Fruit fly (Drosophila melanogaster) whole organism, embryonic: ENCODE results near the gene Fign.

Experiments used
- Ada2b ChIP-seq: fragments of 200-800 bp; sonication (Bioruptor generic); IDR thresholded peaks from 2 replicates; pipeline ENCODE4 v1.3.6; 2022; ENCODE audit warnings: missing biosample characterization, missing genetic modification characterization
- Adf1 ChIP-seq: fragments of 200-800 bp; sonication (Bioruptor generic); IDR thresholded peaks from 2 replicates; pipeline ENCODE4 v1.3.6; 2022; ENCODE audit warnings: missing biosample characterization, missing genetic modification characterization
- CG10209 ChIP-seq: fragments of 200-800 bp; sonication (Bioruptor generic); optimal IDR thresholded peaks from 3 replicates; lab custom pipeline; 2017; ENCODE audit warnings: missing biosample characterization, mild to moderate bottlenecking, missing genetic modification characterization, missing genetic modification reagents
- CG1024 ChIP-seq: fragments of 200-800 bp; sonication (Bioruptor generic); IDR thresholded peaks from 2 replicates; pipeline ENCODE4 v1.3.6; 2022; ENCODE audit warnings: missing biosample characterization, missing genetic modification characterization
- CG10321 ChIP-seq: fragments of 200-800 bp; sonication (Bioruptor generic); IDR thresholded peaks from 2 replicates; pipeline ENCODE4 v1.3.6; 2022; ENCODE audit warnings: missing biosample characterization, missing genetic modification characterization
- CG11696 ChIP-seq: fragments of 200-800 bp; sonication (Bioruptor generic); IDR thresholded peaks from 2 replicates; pipeline ENCODE4 v1.3.6; 2022; ENCODE audit warnings: missing biosample characterization, missing genetic modification characterization
- CG12744 ChIP-seq: fragments of 200-800 bp; sonication (Bioruptor generic); optimal IDR thresholded peaks from 2 replicates; lab custom pipeline; 2016; ENCODE audit warnings: missing biosample characterization, missing genetic modification characterization
- CG12769 ChIP-seq: fragments of 200-800 bp; sonication (Bioruptor generic); optimal IDR thresholded peaks from 2 replicates; lab custom pipeline; 2019; ENCODE audit warnings: missing biosample characterization, mild to moderate bottlenecking, missing genetic modification characterization, moderate library complexity
- CG12942 ChIP-seq: fragments of 200-800 bp; sonication (Bioruptor generic); optimal IDR thresholded peaks from 3 replicates; lab custom pipeline; 2016; ENCODE audit warnings: missing biosample characterization, missing genetic modification characterization
- CG13123 ChIP-seq: fragments of 200-800 bp; sonication (Bioruptor generic); optimal IDR thresholded peaks from 2 replicates; lab custom pipeline; 2016; ENCODE audit warnings: missing biosample characterization, missing genetic modification characterization
- CG14050 ChIP-seq: fragments of 200-800 bp; sonication (Bioruptor generic); IDR thresholded peaks from 3 replicates; pipeline ENCODE4 v1.3.6; 2022; ENCODE audit warnings: missing biosample characterization, missing genetic modification characterization
- CG18011 ChIP-seq: fragments of 200-800 bp; sonication (Bioruptor generic); optimal IDR thresholded peaks from 2 replicates; lab custom pipeline; 2017; ENCODE audit warnings: missing biosample characterization, missing genetic modification characterization, mild to moderate bottlenecking, moderate library complexity, missing genotype
- CG31224 ChIP-seq: fragments of 200-800 bp; sonication (Bioruptor generic); IDR thresholded peaks from 2 replicates; pipeline ENCODE4 v1.3.6; 2022; ENCODE audit warnings: missing biosample characterization, missing genetic modification characterization
- CG3995 ChIP-seq: fragments of 200-800 bp; sonication (Bioruptor generic); optimal IDR thresholded peaks from 3 replicates; lab custom pipeline; 2016; ENCODE audit warnings: missing biosample characterization, missing genetic modification characterization
- CG8359 ChIP-seq: fragments of 200-800 bp; sonication (Bioruptor generic); optimal IDR thresholded peaks from 2 replicates; lab custom pipeline; 2017; ENCODE audit warnings: missing biosample characterization, mild to moderate bottlenecking, missing genetic modification characterization, borderline replicate concordance
- CG8924 ChIP-seq: fragments of 200-800 bp; optimal IDR thresholded peaks from 3 replicates; lab custom pipeline; 2019; ENCODE audit warnings: missing biosample characterization, mild to moderate bottlenecking, missing genetic modification characterization, moderate library complexity
- CG9727 ChIP-seq: fragments of 200-800 bp; sonication (Bioruptor generic); optimal IDR thresholded peaks from 3 replicates; lab custom pipeline; 2017; ENCODE audit warnings: missing biosample characterization, mild to moderate bottlenecking, missing genetic modification characterization
- Chrac-16 ChIP-seq: fragments of 200-800 bp; sonication (Bioruptor generic); optimal IDR thresholded peaks from 3 replicates; lab custom pipeline; 2016; ENCODE audit warnings: missing biosample characterization, missing genetic modification characterization
- Deaf1 ChIP-seq: fragments of 200-800 bp; optimal IDR thresholded peaks from 3 replicates; lab custom pipeline; 2019; ENCODE audit warnings: missing biosample characterization, mild to moderate bottlenecking, missing genetic modification characterization, moderate library complexity
- Fer2 ChIP-seq: fragments of 200-800 bp; sonication (Bioruptor generic); optimal IDR thresholded peaks from 2 replicates; lab custom pipeline; 2018; ENCODE audit warnings: missing biosample characterization, mild to moderate bottlenecking, missing genetic modification characterization, moderate library complexity
- H2.0 ChIP-seq: fragments of 200-800 bp; sonication (Bioruptor generic); IDR thresholded peaks from 2 replicates; pipeline ENCODE4 v1.3.6; 2022; ENCODE audit warnings: missing biosample characterization, missing genetic modification characterization
- Hand ChIP-seq: fragments of 200-800 bp; sonication (Bioruptor generic); optimal IDR thresholded peaks from 2 replicates; lab custom pipeline; 2017; ENCODE audit warnings: mild to moderate bottlenecking, missing biosample characterization, missing genetic modification reagents, missing genetic modification characterization
- Lhr ChIP-seq: fragments of 200-800 bp; sonication (Bioruptor generic); optimal IDR thresholded peaks from 3 replicates; lab custom pipeline; 2017; ENCODE audit warnings: mild to moderate bottlenecking, missing biosample characterization, missing genetic modification reagents, missing genetic modification characterization
- Lim3 ChIP-seq: fragments of 200-800 bp; sonication (Bioruptor generic); IDR thresholded peaks from 2 replicates; pipeline ENCODE4 v1.3.6; 2022; ENCODE audit warnings: missing biosample characterization, missing genetic modification characterization
- Mad ChIP-seq: fragments of 200-800 bp; sonication (Bioruptor generic); optimal IDR thresholded peaks from 2 replicates; lab custom pipeline; 2016; ENCODE audit warnings: missing biosample characterization, missing genetic modification characterization
- NC2β ChIP-seq: fragments of 200-800 bp; sonication (Bioruptor generic); optimal IDR thresholded peaks from 2 replicates; lab custom pipeline; 2016; ENCODE audit warnings: missing biosample characterization, missing genetic modification characterization
- NFAT ChIP-seq: fragments of 200-800 bp; sonication (Bioruptor generic); IDR thresholded peaks from 2 replicates; pipeline ENCODE4 v1.3.6; 2022; ENCODE audit warnings: missing biosample characterization, missing genetic modification characterization
- Nf-YA ChIP-seq: fragments of 200-800 bp; sonication (Bioruptor generic); IDR thresholded peaks from 2 replicates; pipeline ENCODE4 v1.3.6; 2022; ENCODE audit warnings: missing biosample characterization, missing genetic modification characterization
- Side ChIP-seq: fragments of 200-800 bp; sonication (Bioruptor generic); optimal IDR thresholded peaks from 2 replicates; lab custom pipeline; 2016; ENCODE audit warnings: missing biosample characterization, missing genetic modification characterization
- Ssrp ChIP-seq: fragments of 200-800 bp; sonication (Bioruptor generic); optimal IDR thresholded peaks from 2 replicates; lab custom pipeline; 2018; ENCODE audit warnings: missing biosample characterization, mild to moderate bottlenecking, missing genetic modification characterization, moderate library complexity
- TFAM ChIP-seq: fragments of 200-800 bp; sonication (Bioruptor generic); optimal IDR thresholded peaks from 2 replicates; lab custom pipeline; 2017; ENCODE audit warnings: missing biosample characterization, missing genetic modification characterization, inconsistent platforms
- Trl ChIP-seq, 3 experiments: fragments of >200 bp in 2 of 3; fragments of 200-800 bp in 1 of 3; sonication (Bioruptor generic) in 1 of 3; optimal IDR thresholded peaks; 2 replicates in 1 of 3; 3 replicates in 2 of 3; lab custom pipeline; 2016 to 2017; ENCODE audit warnings: missing biosample characterization in 1 of 3, missing genetic modification characterization in 1 of 3
- ac ChIP-seq: fragments of 200-800 bp; sonication (Bioruptor generic); optimal IDR thresholded peaks from 3 replicates; lab custom pipeline; 2017; ENCODE audit warnings: missing biosample characterization, mild to moderate bottlenecking, missing genetic modification characterization
- ara ChIP-seq: fragments of 200-800 bp; sonication (Bioruptor generic); IDR thresholded peaks from 2 replicates; pipeline ENCODE4 v1.3.6; 2022; ENCODE audit warnings: missing biosample characterization, missing genetic modification characterization
- bsh ChIP-seq, 2 experiments: fragments of 200-800 bp; sonication (Bioruptor generic); optimal IDR thresholded peaks; 2 replicates each; lab custom pipeline; 2017 to 2018; ENCODE audit warnings: mild to moderate bottlenecking in 2 of 2, missing biosample characterization in 2 of 2, missing genetic modification characterization in 2 of 2, moderate library complexity in 1 of 2
- cwo ChIP-seq: fragments of 200-800 bp; sonication (Bioruptor generic); optimal IDR thresholded peaks from 3 replicates; lab custom pipeline; 2017; ENCODE audit warnings: missing biosample characterization, missing genetic modification characterization, mild to moderate bottlenecking, moderate library complexity, missing genetic modification reagents
- disco-r ChIP-seq: fragments of 200-800 bp; sonication (Bioruptor generic); optimal IDR thresholded peaks from 2 replicates; lab custom pipeline; 2016; ENCODE audit warnings: missing biosample characterization, missing genetic modification characterization
- dpn ChIP-seq, 2 experiments: fragments of 200-800 bp; sonication (Bioruptor generic); optimal IDR thresholded peaks; 3 replicates each; lab custom pipeline; 2016; ENCODE audit warnings: missing biosample characterization in 2 of 2, missing genetic modification characterization in 2 of 2
- ken ChIP-seq: fragments of 200-800 bp; sonication (Bioruptor generic); IDR thresholded peaks from 3 replicates; pipeline ENCODE4 v1.3.6; 2022; ENCODE audit warnings: missing biosample characterization, missing genetic modification characterization
- lmd ChIP-seq: fragments of 200-800 bp; sonication (Bioruptor generic); IDR thresholded peaks from 2 replicates; pipeline ENCODE4 v1.3.6; 2022; ENCODE audit warnings: missing biosample characterization, missing genetic modification characterization
- nmo ChIP-seq: fragments of 200-800 bp; sonication (Bioruptor generic); optimal IDR thresholded peaks from 2 replicates; lab custom pipeline; 2018; ENCODE audit warnings: missing biosample characterization, mild to moderate bottlenecking, missing genetic modification characterization, moderate library complexity
- pfk ChIP-seq: fragments of 200-800 bp; sonication (Bioruptor generic); optimal IDR thresholded peaks from 2 replicates; lab custom pipeline; 2018; ENCODE audit warnings: missing biosample characterization, mild to moderate bottlenecking, missing genetic modification characterization, moderate library complexity
- pho ChIP-seq: fragments of 200-800 bp; sonication (Bioruptor generic); optimal IDR thresholded peaks from 2 replicates; lab custom pipeline; 2016; ENCODE audit warnings: missing biosample characterization, missing genetic modification characterization
- ro ChIP-seq: fragments of 200-800 bp; sonication (Bioruptor generic); IDR thresholded peaks from 2 replicates; pipeline ENCODE4 v1.3.6; 2022; ENCODE audit warnings: missing biosample characterization, missing genetic modification characterization
- sens-2 ChIP-seq: fragments of 200-800 bp; sonication (Bioruptor generic); IDR thresholded peaks from 2 replicates; pipeline ENCODE4 v1.3.6; 2022; ENCODE audit warnings: missing biosample characterization, missing genetic modification characterization
- slp2 ChIP-seq: fragments of 200-800 bp; sonication (Bioruptor generic); optimal IDR thresholded peaks from 2 replicates; lab custom pipeline; 2016; ENCODE audit warnings: missing biosample characterization, missing genetic modification characterization
- tll ChIP-seq, 2 experiments: fragments of 200-800 bp in 1 of 2; fragments of >200 bp in 1 of 2; sonication (Bioruptor generic) in 1 of 2; optimal IDR thresholded peaks; 2 replicates each; lab custom pipeline; 2017 to 2019; ENCODE audit warnings: missing biosample characterization in 2 of 2, missing genetic modification characterization in 2 of 2, mild to moderate bottlenecking in 1 of 2, moderate library complexity in 1 of 2
- trem ChIP-seq: fragments of 200-800 bp; optimal IDR thresholded peaks from 3 replicates; lab custom pipeline; 2019; ENCODE audit warnings: missing biosample characterization, mild to moderate bottlenecking, missing genetic modification characterization, moderate library complexity
- trh ChIP-seq: fragments of 200-800 bp; sonication (Bioruptor generic); optimal IDR thresholded peaks from 2 replicates; lab custom pipeline; 2016; ENCODE audit warnings: missing biosample characterization, missing genetic modification characterization
- ttk ChIP-seq: fragments of 200-800 bp; sonication (Bioruptor generic); IDR thresholded peaks from 2 replicates; pipeline ENCODE4 v2.1.2; 2022; ENCODE audit warnings: missing biosample characterization, missing genetic modification characterization

The Fign gene

DNA sequence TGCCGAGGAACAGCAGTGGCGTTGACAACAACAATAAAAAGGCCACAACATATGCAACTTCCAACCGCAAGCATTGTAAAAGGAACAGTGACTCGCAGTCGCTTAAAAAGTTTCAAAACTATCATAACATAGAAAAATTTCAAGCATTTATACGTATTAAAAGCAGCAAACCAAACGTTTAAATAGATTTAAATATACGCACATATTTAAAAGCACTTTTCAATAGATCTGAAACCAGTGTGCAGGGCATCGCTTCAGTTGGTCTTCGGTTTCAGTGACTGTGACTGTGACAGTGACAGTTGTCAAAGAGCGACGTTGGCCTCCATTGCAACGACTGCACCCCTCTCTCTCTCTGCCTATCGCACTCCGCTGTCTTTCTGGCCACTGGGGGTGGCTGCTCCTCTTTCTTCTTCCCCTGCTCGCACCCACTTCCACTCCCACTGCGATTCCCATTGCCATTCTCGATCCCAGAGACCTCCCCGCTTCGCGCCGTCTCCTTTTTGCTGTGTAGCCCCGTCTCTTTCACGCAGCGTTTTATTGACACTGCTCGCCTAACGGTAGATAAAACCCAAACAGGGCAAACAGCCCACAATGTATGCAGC is 28.6 kb upstream of the Fign start (continued):
- TF ChIP-seq Lim3 (GFP tag; lab: Robert Waterston, UW) = peak; percentile 71
- no peak for TF ChIP-seq trh
- TF ChIP-seq pho = no peak
- TF ChIP-seq trem = peak; percentile 71
- TF ChIP-seq CG1024 (GFP tag; lab: Robert Waterston, UW) = peak; percentile 92
- TF ChIP-seq CG13123 (GFP tag; lab: Kevin White, UChicago) = no peak
- peak; percentile 35 for TF ChIP-seq Deaf1 (tag; lab: Kevin White, UChicago)
- TF ChIP-seq ac = no peak
- peak; percentile 39 for TF ChIP-seq CG12942 (GFP tag; lab: Kevin White, UChicago)
- 0 out of 2 replicates have a peak, but pooled peaks have one; percentile 13 for TF ChIP-seq CG31224 (GFP tag; lab: Robert Waterston, UW)
- TF ChIP-seq ara (GFP tag; lab: Robert Waterston, UW) = peak; percentile 94
- TF ChIP-seq slp2 (GFP tag; lab: Kevin White, UChicago) = peak; percentile 83
- no peak for TF ChIP-seq pfk (GFP tag; lab: Kevin White, UChicago)
- TF ChIP-seq CG9727 (GFP tag; lab: Kevin White, UChicago) = peak; percentile 41
- peak; percentile 10 for TF ChIP-seq CG18011 (GFP tag; lab: Kevin White, UChicago)
- TF ChIP-seq TFAM = no peak
- no peak for TF ChIP-seq Adf1 (GFP tag; lab: Robert Waterston, UW)
- TF ChIP-seq CG3995 (GFP tag; lab: Kevin White, UChicago) = peak; percentile 85
- TF ChIP-seq Mad (GFP tag; lab: Kevin White, UChicago) = peak; percentile 58
- peak; percentile 53 for TF ChIP-seq Lhr
- TF ChIP-seq Ssrp (tag; lab: Kevin White, UChicago) = peak; percentile 80
- TF ChIP-seq CG12769 = peak; percentile 57
- peak; percentile 82 for TF ChIP-seq CG11696 (GFP tag; lab: Robert Waterston, UW)
- peak; percentile 68 for TF ChIP-seq Chrac-16 (GFP tag; lab: Kevin White, UChicago)
- TF ChIP-seq ro = peak; percentile 65; the same call in 1 of the 2 replicates
- TF ChIP-seq cwo = peak; percentile 56
- TF ChIP-seq Trl (optimal IDR thresholded peaks at IDR 0.05; lab: Kevin White, UChicago) = no peak
- peak; percentile 51 for TF ChIP-seq Trl (GFP tag; optimal IDR thresholded peaks at IDR 0.05; lab: Kevin White, UChicago)
- peak; percentile 92 for TF ChIP-seq ken (GFP tag; lab: Robert Waterston, UW)
- TF ChIP-seq Fer2 (tag; lab: Kevin White, UChicago) = no peak
- peak; percentile 82 to 89 for TF ChIP-seq bsh (GFP tag; optimal IDR thresholded peaks at IDR 0.05; lab: Kevin White, UChicago)
- peak; percentile 21 for TF ChIP-seq Side (GFP tag; lab: Kevin White, UChicago)
- peak; percentile 76 for TF ChIP-seq CG14050 (GFP tag; lab: Robert Waterston, UW)
- peak; percentile 81 for TF ChIP-seq Ada2b (GFP tag; lab: Robert Waterston, UW)
- TF ChIP-seq Hand = no peak
- peak; percentile 76 for TF ChIP-seq CG10209 (GFP tag; lab: Kevin White, UChicago)
- TF ChIP-seq Nf-YA = peak; percentile 77
- TF ChIP-seq dpn (GFP tag; optimal IDR thresholded peaks at IDR 0.05; lab: Kevin White, UChicago) = peak; percentile 59 to 82
- peak; percentile 32; the same call in 1 of the 2 replicates for TF ChIP-seq CG10321 (GFP tag; lab: Robert Waterston, UW)
- TF ChIP-seq CG8359 = peak; percentile 72
- TF ChIP-seq H2.0 (GFP tag; lab: Robert Waterston, UW) = peak; percentile 85
- peak; percentile 85 for TF ChIP-seq nmo
- TF ChIP-seq lmd (GFP tag; lab: Robert Waterston, UW) = peak; percentile 81
- no peak for TF ChIP-seq CG12744
- peak; percentile 92 for TF ChIP-seq ttk (GFP tag; lab: Robert Waterston, UW)
- peak; percentile 91 for TF ChIP-seq sens-2 (GFP tag; lab: Robert Waterston, UW)
- no peak for TF ChIP-seq disco-r
- peak; percentile 78 for TF ChIP-seq CG8924 (tag; lab: Kevin White, UChicago)
- no peak for TF ChIP-seq NFAT (GFP tag; lab: Robert Waterston, UW)
- TF ChIP-seq tll (GFP tag; optimal IDR thresholded peaks at IDR 0.05; lab: Kevin White, UChicago) = no peak
- TF ChIP-seq NC2β (GFP tag; lab: Kevin White, UChicago) = peak; percentile 66
